Fruit fly (Drosophila melanogaster): Measurements from ENCODE around the gene CG43389.

DNA sequence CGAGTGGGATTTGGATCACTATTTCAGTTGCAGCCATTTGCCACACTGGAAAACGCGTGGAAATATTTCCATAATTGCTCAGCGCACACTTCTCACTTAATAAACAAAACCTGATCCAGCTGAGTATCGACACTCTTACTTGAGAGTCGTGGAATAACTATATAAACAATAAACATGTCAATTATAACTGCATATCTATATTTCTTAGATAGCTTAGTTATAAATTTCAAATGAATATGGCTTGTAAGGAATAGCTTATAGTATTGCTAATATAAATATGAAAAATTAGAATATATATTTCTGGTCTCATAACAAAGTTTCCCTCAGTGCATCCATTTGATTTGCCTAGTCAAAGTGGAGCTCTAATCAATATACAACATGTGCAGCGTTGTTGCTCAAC is 35.4 kb downstream of the CG43389 start:
- TF ChIP-seq CTCF (optimal IDR thresholded peaks at IDR 0.05) (no peak), CG8478 (optimal IDR thresholded peaks at IDR 0.05) (no peak)
